Fruit fly (Drosophila melanogaster): Measurements from ENCODE around the gene CG15357.

The CG15357 gene

DNA sequence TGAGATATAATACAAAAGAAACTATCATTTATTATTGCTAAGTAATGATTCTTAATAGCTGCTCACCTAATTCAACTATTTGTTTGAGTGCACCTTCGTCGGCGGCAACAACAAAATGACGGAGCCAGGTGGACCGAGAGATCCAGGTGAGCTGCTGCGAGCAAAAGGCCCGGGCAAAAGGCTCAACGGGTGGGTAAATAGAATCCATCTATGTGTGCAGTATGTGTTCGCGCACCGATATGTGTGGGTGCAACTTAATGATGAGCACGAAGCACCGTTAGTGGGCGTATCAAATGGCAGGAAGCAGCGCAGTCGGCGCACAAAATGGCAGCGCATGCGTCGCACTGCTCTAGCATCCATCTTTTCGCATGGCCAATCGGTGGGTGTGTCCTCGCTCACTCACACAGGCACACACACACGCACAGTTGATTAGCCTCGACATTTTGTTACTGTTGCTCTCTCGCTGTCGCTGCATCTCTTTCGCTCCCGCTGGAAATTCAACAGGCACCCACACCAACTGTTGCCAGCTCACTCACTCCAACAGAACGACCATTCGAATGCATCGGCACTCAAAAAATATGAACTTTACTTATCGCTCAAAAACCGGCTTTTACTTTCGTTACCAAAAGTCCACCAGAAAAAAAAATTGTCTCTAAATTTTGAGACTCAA lies 27.1 kb upstream of the CG15357 start (continued):
- TF ChIP-seq ftz-f1 (GFP tag; optimal IDR thresholded peaks at IDR 0.05), result peak; percentile 95
- TF ChIP-seq Trl (optimal IDR thresholded peaks at IDR 0.05), result peak in 1 of 2 experiments; percentile 50
- no peak for TF ChIP-seq Trl (GFP tag; optimal IDR thresholded peaks at IDR 0.05)
- TF ChIP-seq nerfin-1 (tag; optimal IDR thresholded peaks at IDR 0.05), result peak; percentile 88
- no peak for TF ChIP-seq CG9727 (GFP tag; optimal IDR thresholded peaks at IDR 0.05)
- TF ChIP-seq zen (tag; optimal IDR thresholded peaks at IDR 0.05), result peak; percentile 66
- no peak for TF ChIP-seq Hey (tag; optimal IDR thresholded peaks at IDR 0.05)
- TF ChIP-seq wdn (GFP tag; IDR thresholded peaks at IDR 0.05), result no peak
- no peak for TF ChIP-seq CG33557 (GFP tag; optimal IDR thresholded peaks at IDR 0.05)
- TF ChIP-seq lbe (GFP tag; optimal IDR thresholded peaks at IDR 0.05), result no peak
- TF ChIP-seq HmgZ (tag; optimal IDR thresholded peaks at IDR 0.05), result no peak
- TF ChIP-seq Nf-YC (tag; optimal IDR thresholded peaks at IDR 0.05), result peak; percentile 99
- TF ChIP-seq CG12104 (GFP tag; optimal IDR thresholded peaks at IDR 0.05), result no peak
- TF ChIP-seq dati (GFP tag; IDR thresholded peaks at IDR 0.05), result no peak
- TF ChIP-seq CG4707 (GFP tag; optimal IDR thresholded peaks at IDR 0.05), result no peak
- no peak for TF ChIP-seq Ravus (GFP tag; IDR thresholded peaks at IDR 0.05)
- no peak for TF ChIP-seq Dek (tag; optimal IDR thresholded peaks at IDR 0.05)
- peak; percentile 59 for TF ChIP-seq Deaf1 (tag; optimal IDR thresholded peaks at IDR 0.05)
- TF ChIP-seq CG7928 (GFP tag; optimal IDR thresholded peaks at IDR 0.05), result no peak
- TF ChIP-seq ttk (GFP tag; IDR thresholded peaks at IDR 0.05), result no peak
- no peak for TF ChIP-seq Dad (GFP tag; optimal IDR thresholded peaks at IDR 0.05)
- no peak for TF ChIP-seq Poxn (GFP tag; IDR thresholded peaks at IDR 0.05)
- no peak for TF ChIP-seq nom (GFP tag; optimal IDR thresholded peaks at IDR 0.05)
- TF ChIP-seq cwo (GFP tag; optimal IDR thresholded peaks at IDR 0.05), result no peak
- no peak for TF ChIP-seq CG6765 (GFP tag; optimal IDR thresholded peaks at IDR 0.05)
- 0 out of 3 replicates have a peak, but pooled peaks have one; percentile 18 for TF ChIP-seq zfh1 (GFP tag; IDR thresholded peaks at IDR 0.05)
- no peak for TF ChIP-seq CG12391 (tag; optimal IDR thresholded peaks at IDR 0.05)
- no peak for TF ChIP-seq tio (GFP tag; optimal IDR thresholded peaks at IDR 0.05)
- TF ChIP-seq fd102C (GFP tag; optimal IDR thresholded peaks at IDR 0.05), result no peak
- no peak for TF ChIP-seq Bdp1 (GFP tag; optimal IDR thresholded peaks at IDR 0.05)
- TF ChIP-seq cad (GFP tag; optimal IDR thresholded peaks at IDR 0.05), result no peak
- peak; percentile 3 for TF ChIP-seq HmgD (GFP tag; optimal IDR thresholded peaks at IDR 0.05)
- TF ChIP-seq ranshi (GFP tag; IDR thresholded peaks at IDR 0.05), result no peak; the same call in 1 of the 2 replicates
- no peak for TF ChIP-seq Doc3 (GFP tag; IDR thresholded peaks at IDR 0.05; ENCODE audit: partially characterized antibody)
- no peak for TF ChIP-seq Mad (GFP tag; optimal IDR thresholded peaks at IDR 0.05)
- TF ChIP-seq p53 (GFP tag; optimal IDR thresholded peaks at IDR 0.05), result no peak
- no peak for TF ChIP-seq ind (GFP tag; optimal IDR thresholded peaks at IDR 0.05)
- TF ChIP-seq CG2712 (tag; optimal IDR thresholded peaks at IDR 0.05), result no peak
- TF ChIP-seq Opbp (GFP tag; IDR thresholded peaks at IDR 0.05; ENCODE audit: partially characterized antibody), result no peak
- TF ChIP-seq gro (GFP tag; optimal IDR thresholded peaks at IDR 0.05), result no peak
- TF ChIP-seq CG10431 (GFP tag; optimal IDR thresholded peaks at IDR 0.05), result no peak
- peak; percentile 97 for TF ChIP-seq cg (GFP tag; optimal IDR thresholded peaks at IDR 0.05)
- peak; percentile 99 for TF ChIP-seq Vsx1 (GFP tag; optimal IDR thresholded peaks at IDR 0.05)
- TF ChIP-seq hth (optimal IDR thresholded peaks at IDR 0.05), result no peak
- no peak for TF ChIP-seq Bgb (GFP tag; IDR thresholded peaks at IDR 0.05; ENCODE audit: partially characterized antibody)
- no peak for TF ChIP-seq onecut (GFP tag; IDR thresholded peaks at IDR 0.05)
- TF ChIP-seq sima (GFP tag; optimal IDR thresholded peaks at IDR 0.05), result no peak
- TF ChIP-seq seq (GFP tag; IDR thresholded peaks at IDR 0.05), result peak; percentile 64; the same call in 1 of the 2 replicates
- TF ChIP-seq CG6813 (GFP tag; optimal IDR thresholded peaks at IDR 0.05), result no peak
- no peak for TF ChIP-seq CG18011 (GFP tag; optimal IDR thresholded peaks at IDR 0.05)
- TF ChIP-seq CG14710 (tag; optimal IDR thresholded peaks at IDR 0.05), result no peak
